2 worm cellular contexts compared by ENCODE assay signal in the genomic region with DNA sequence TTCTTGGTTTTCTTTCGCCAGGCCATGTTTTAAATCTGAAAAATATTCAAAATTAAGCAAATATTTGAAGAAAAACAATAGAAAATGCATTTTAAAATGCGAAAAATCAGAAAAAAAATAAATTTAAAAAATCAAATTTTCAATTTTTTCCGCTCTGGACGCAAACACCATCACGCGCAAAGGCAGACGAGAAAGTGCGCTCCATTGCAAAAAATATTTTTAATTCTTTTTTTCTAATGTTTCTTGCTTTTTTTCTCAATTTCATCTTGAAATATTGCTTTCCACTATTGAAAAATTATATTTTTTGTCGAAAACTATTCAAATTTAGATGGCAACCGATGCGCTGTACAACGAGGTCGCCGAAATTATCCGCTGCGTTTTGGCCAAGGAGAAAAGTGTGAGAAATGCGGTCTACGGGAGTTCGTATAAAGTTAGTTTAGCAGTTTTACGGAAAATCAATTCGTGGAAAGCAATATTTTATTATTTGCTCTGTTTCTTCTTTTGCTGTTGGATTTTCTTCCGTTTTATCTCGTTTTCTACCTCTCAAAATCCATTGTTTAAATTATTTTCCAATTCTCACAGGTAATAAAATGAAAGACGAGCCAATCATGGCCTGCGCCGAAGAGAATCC.
TF ChIP-seq lines count a peak whose summit lies in the region.

TSS of gene pole-4 (minus strand) at position 35 of the 631 bp plus-strand sequence.
TSS of gene nsun-5 (plus strand) at position 298 of the 631 bp plus-strand sequence.
TSS of gene metl-2 (plus strand) at position 581 of the 631 bp plus-strand sequence.

TF ChIP-seq in whole organism, L1 larva, 84 proteins besides CTCF, POLR2A, EP300 and RAD21 (continued from another document):
- TF ChIP-seq pax-3 (tag; optimal IDR thresholded peaks at IDR 0.05; lab: Kevin White, UChicago): no peak
- TF ChIP-seq vab-15 (tag; optimal IDR thresholded peaks at IDR 0.05; lab: Kevin White, UChicago): no peak
- TF ChIP-seq dpl-1 (GFP tag; optimal IDR thresholded peaks at IDR 0.05; lab: Kevin White, UChicago): peak; percentile 76 to 87 (median 81)
- TF ChIP-seq ztf-11 (tag; optimal IDR thresholded peaks at IDR 0.05; lab: Kevin White, UChicago): no peak
- TF ChIP-seq efl-1 (optimal IDR thresholded peaks at IDR 0.05; lab: Kevin White, UChicago): peak; percentile 59 to 81
- peak; percentile 87 to 98 for TF ChIP-seq efl-1 (GFP tag; optimal IDR thresholded peaks at IDR 0.05 in 1 of 2; lab: Kevin White, UChicago)
- TF ChIP-seq ceh-82 (tag; optimal IDR thresholded peaks at IDR 0.05; lab: Kevin White, UChicago): peak; percentile 49 to 54 (median 51)
- TF ChIP-seq nhr-77 (tag; optimal IDR thresholded peaks at IDR 0.05; lab: Kevin White, UChicago): peak; percentile 57
- TF ChIP-seq jun-1 (tag; optimal IDR thresholded peaks at IDR 0.05; lab: Kevin White, UChicago): no peak
- no peak for TF ChIP-seq ets-5 (GFP tag; IDR thresholded peaks at IDR 0.05; lab: Robert Waterston, UW)
- no peak for TF ChIP-seq tlp-1 (tag; optimal IDR thresholded peaks at IDR 0.05; lab: Kevin White, UChicago)
- no peak for TF ChIP-seq irx-1 (tag; optimal IDR thresholded peaks at IDR 0.05; lab: Kevin White, UChicago)
- peak; percentile 52 for TF ChIP-seq swsn-7 (tag; optimal IDR thresholded peaks at IDR 0.05; lab: Kevin White, UChicago)
- TF ChIP-seq sup-37 (GFP tag; optimal IDR thresholded peaks at IDR 0.05; lab: Kevin White, UChicago): no peak
- TF ChIP-seq ceh-8 (GFP tag; optimal IDR thresholded peaks at IDR 0.05; lab: Kevin White, UChicago): no peak
- no peak for TF ChIP-seq hlh-17 (GFP tag; optimal IDR thresholded peaks at IDR 0.05; lab: Kevin White, UChicago; ENCODE audit: borderline replicate concordance)
- TF ChIP-seq snu-23 (GFP tag; optimal IDR thresholded peaks at IDR 0.05; lab: Kevin White, UChicago): peak; percentile 71
- TF ChIP-seq C34B4.2 (tag; optimal IDR thresholded peaks at IDR 0.05; lab: Kevin White, UChicago): no peak
- TF ChIP-seq ztf-4 (tag; optimal IDR thresholded peaks at IDR 0.05; lab: Kevin White, UChicago): no peak
- peak; percentile 63 for TF ChIP-seq isw-1 (GFP tag; IDR thresholded peaks at IDR 0.05; lab: Robert Waterston, UW)
- peak; percentile 67 to 85 for TF ChIP-seq lsy-2 (tag; optimal IDR thresholded peaks at IDR 0.05; lab: Kevin White, UChicago)
- no peak for TF ChIP-seq egl-13 (tag; optimal IDR thresholded peaks at IDR 0.05; lab: Kevin White, UChicago)
- peak; percentile 57 for TF ChIP-seq C16A3.4 (tag; optimal IDR thresholded peaks at IDR 0.05; lab: Kevin White, UChicago)
- TF ChIP-seq nhr-237 (tag; optimal IDR thresholded peaks at IDR 0.05; lab: Kevin White, UChicago): no peak
- TF ChIP-seq lin-39 (tag; optimal IDR thresholded peaks at IDR 0.05; lab: Kevin White, UChicago): no peak
- no peak for TF ChIP-seq ceh-88 (GFP tag; IDR thresholded peaks at IDR 0.05; lab: Robert Waterston, UW)
- TF ChIP-seq hpl-2 (GFP tag; optimal IDR thresholded peaks at IDR 0.05; lab: Kevin White, UChicago): no peak
- no peak for TF ChIP-seq hlh-4 (tag; optimal IDR thresholded peaks at IDR 0.05; lab: Kevin White, UChicago)
- no peak for TF ChIP-seq lir-3 (tag; optimal IDR thresholded peaks at IDR 0.05; lab: Kevin White, UChicago; ENCODE audit: poor library complexity)
- TF ChIP-seq aha-1 (tag; optimal IDR thresholded peaks at IDR 0.05; lab: Kevin White, UChicago): no peak
- no peak for TF ChIP-seq mab-9 (GFP tag; IDR thresholded peaks at IDR 0.05; lab: Robert Waterston, UW)
- peak; percentile 37 for TF ChIP-seq unc-130 (tag; optimal IDR thresholded peaks at IDR 0.05; lab: Kevin White, UChicago)
- peak in 1 of 6 experiments; percentile 74 for TF ChIP-seq elt-3 (tag; optimal IDR thresholded peaks at IDR 0.05; lab: Kevin White, UChicago)
- TF ChIP-seq blmp-1 (tag; optimal IDR thresholded peaks at IDR 0.05; lab: Kevin White, UChicago): peak; percentile 54
- no peak for TF ChIP-seq efl-3 (GFP tag; optimal IDR thresholded peaks at IDR 0.05; lab: Kevin White, UChicago)
- peak; percentile 31 for TF ChIP-seq unc-86 (tag; optimal IDR thresholded peaks at IDR 0.05; lab: Kevin White, UChicago)
- TF ChIP-seq tbx-2 (tag; optimal IDR thresholded peaks at IDR 0.05; lab: Kevin White, UChicago): peak; percentile 59
- peak; percentile 68 for TF ChIP-seq skn-1 (tag; optimal IDR thresholded peaks at IDR 0.05; lab: Kevin White, UChicago)
- TF ChIP-seq xbp-1 (tag; optimal IDR thresholded peaks at IDR 0.05; lab: Kevin White, UChicago): peak; percentile 55
- peak; percentile 21 for TF ChIP-seq fos-1 (tag; optimal IDR thresholded peaks at IDR 0.05; lab: Kevin White, UChicago)
- no peak for TF ChIP-seq elt-2 (tag; optimal IDR thresholded peaks at IDR 0.05; lab: Kevin White, UChicago)
- TF ChIP-seq fkh-4 (tag; optimal IDR thresholded peaks at IDR 0.05; lab: Kevin White, UChicago; ENCODE audit: borderline replicate concordance): no peak
- TF ChIP-seq sptf-1 (tag; optimal IDR thresholded peaks at IDR 0.05; lab: Kevin White, UChicago): no peak
- TF ChIP-seq zip-4 (GFP tag; optimal IDR thresholded peaks at IDR 0.05; lab: Kevin White, UChicago): no peak
- peak; percentile 70 for TF ChIP-seq lin-15B (tag; optimal IDR thresholded peaks at IDR 0.05; lab: Kevin White, UChicago)
- peak; percentile 66 for TF ChIP-seq fkh-8 (tag; optimal IDR thresholded peaks at IDR 0.05; lab: Kevin White, UChicago)
- peak; percentile 10 for TF ChIP-seq lin-13 (GFP tag; optimal IDR thresholded peaks at IDR 0.05; lab: Kevin White, UChicago)
- no peak for TF ChIP-seq nhr-12 (tag; optimal IDR thresholded peaks at IDR 0.05; lab: Kevin White, UChicago)
- no peak for TF ChIP-seq grh-1 (GFP tag; IDR thresholded peaks at IDR 0.05; lab: Robert Waterston, UW)
- no peak for TF ChIP-seq unc-62 (GFP tag; optimal IDR thresholded peaks at IDR 0.05; lab: Kevin White, UChicago)
TF ChIP-seq in whole organism, L1 larva: peak in this region for 28.

TF ChIP-seq in whole organism, L4 larva, 104 proteins besides CTCF, POLR2A, EP300 and RAD21 (continued from another document):
- TF ChIP-seq dmd-9 (GFP tag; IDR thresholded peaks at IDR 0.05; lab: Robert Waterston, UW) (no peak), jun-1 (tag; optimal IDR thresholded peaks at IDR 0.05; lab: Kevin White, UChicago) (no peak), ceh-62 (tag; optimal IDR thresholded peaks at IDR 0.05; lab: Kevin White, UChicago) (no peak), madf-5 (GFP tag; IDR thresholded peaks at IDR 0.05; lab: Robert Waterston, UW) (no peak), vab-7 (GFP tag; IDR thresholded peaks at IDR 0.05; lab: Robert Waterston, UW) (no peak), nhr-48 (tag; optimal IDR thresholded peaks at IDR 0.05; lab: Kevin White, UChicago) (no peak), lim-7 (GFP tag; IDR thresholded peaks at IDR 0.05; lab: Robert Waterston, UW) (no peak), snpc-4 (tag; optimal IDR thresholded peaks at IDR 0.05; lab: Kevin White, UChicago) (no peak), nhr-41 (GFP tag; IDR thresholded peaks at IDR 0.05; lab: Robert Waterston, UW) (no peak), sdz-12 (GFP tag; optimal IDR thresholded peaks at IDR 0.05; lab: Kevin White, UChicago) (no peak), ces-1 (GFP tag; optimal IDR thresholded peaks at IDR 0.05; lab: Kevin White, UChicago) (no peak), Y48G9A.11 (GFP tag; IDR thresholded peaks at IDR 0.05; lab: Robert Waterston, UW) (no peak), lin-1 (GFP tag; IDR thresholded peaks at IDR 0.05; lab: Robert Waterston, UW) (no peak), mes-2 (tag; optimal IDR thresholded peaks at IDR 0.05; lab: Kevin White, UChicago; ENCODE audit: poor library complexity, severe bottlenecking) (peak; percentile 65), zip-2 (tag; optimal IDR thresholded peaks at IDR 0.05; lab: Kevin White, UChicago) (no peak), nhr-111 (GFP tag; optimal IDR thresholded peaks at IDR 0.05; lab: Kevin White, UChicago) (no peak), spr-3 (GFP tag; optimal IDR thresholded peaks at IDR 0.05; lab: Kevin White, UChicago) (no peak), zag-1 (tag; optimal IDR thresholded peaks at IDR 0.05; lab: Kevin White, UChicago) (no peak), tra-1 (GFP tag; IDR thresholded peaks at IDR 0.05; lab: Robert Waterston, UW) (no peak), lin-38 (GFP tag; IDR thresholded peaks at IDR 0.05; lab: Robert Waterston, UW) (peak; percentile 92), aly-2 (tag; optimal IDR thresholded peaks at IDR 0.05; lab: Kevin White, UChicago) (no peak), ceh-20 (GFP tag; IDR thresholded peaks at IDR 0.05; lab: Robert Waterston, UW) (no peak), daf-12 (tag; optimal IDR thresholded peaks at IDR 0.05; lab: Kevin White, UChicago) (no peak), F49E8.2 (tag; optimal IDR thresholded peaks at IDR 0.05; lab: Kevin White, UChicago; ENCODE audit: borderline replicate concordance) (no peak), dmd-8 (GFP tag; IDR thresholded peaks at IDR 0.05; lab: Robert Waterston, UW) (no peak), hlh-30 (tag; optimal IDR thresholded peaks at IDR 0.05; lab: Kevin White, UChicago; ENCODE audit: insufficient read depth) (peak; percentile 24), T26A8.4 (GFP tag; IDR thresholded peaks at IDR 0.05; lab: Robert Waterston, UW) (no peak), ama-1 (optimal IDR thresholded peaks at IDR 0.05; lab: Kevin White, UChicago) (no peak), pqm-1 (tag; optimal IDR thresholded peaks at IDR 0.05; lab: Kevin White, UChicago) (no peak), ceh-32 (tag; optimal IDR thresholded peaks at IDR 0.05; lab: Kevin White, UChicago; ENCODE audit: poor library complexity) (no peak), ztf-11 (tag; optimal IDR thresholded peaks at IDR 0.05; lab: Kevin White, UChicago) (no peak), unc-130 (GFP tag; optimal IDR thresholded peaks at IDR 0.05; lab: Kevin White, UChicago) (no peak), nhr-25 (tag; optimal IDR thresholded peaks at IDR 0.05; lab: Kevin White, UChicago; ENCODE audit: borderline replicate concordance, insufficient read depth) (no peak), T20F7.1 (GFP tag; optimal IDR thresholded peaks at IDR 0.05; lab: Kevin White, UChicago) (no peak), daf-19 (GFP tag; conservative IDR thresholded peaks at IDR 0.05; lab: Robert Waterston, UW) (no peak), rbr-2 (tag; optimal IDR thresholded peaks at IDR 0.05; lab: Kevin White, UChicago) (peak; percentile 11), lin-13 (GFP tag; optimal IDR thresholded peaks at IDR 0.05; lab: Kevin White, UChicago) (no peak), nhr-77 (tag; optimal IDR thresholded peaks at IDR 0.05; lab: Kevin White, UChicago) (peak; percentile 74), snpc-1.2 (GFP tag; IDR thresholded peaks at IDR 0.05; lab: Robert Waterston, UW) (no peak), nhr-28 (tag; optimal IDR thresholded peaks at IDR 0.05; lab: Kevin White, UChicago) (peak; percentile 1), aha-1 (tag; lab: Kevin White, UChicago) (peak; percentile 71), unc-39 (tag; optimal IDR thresholded peaks at IDR 0.05; lab: Kevin White, UChicago) (no peak), mep-1 (tag; optimal IDR thresholded peaks at IDR 0.05; lab: Kevin White, UChicago) (peak; percentile 34), ztf-7 (tag; optimal IDR thresholded peaks at IDR 0.05; lab: Kevin White, UChicago) (no peak), lir-3 (tag; optimal IDR thresholded peaks at IDR 0.05; lab: Kevin White, UChicago) (no peak), lin-15B (tag; optimal IDR thresholded peaks at IDR 0.05; lab: Kevin White, UChicago) (no peak), ceh-82 (tag; optimal IDR thresholded peaks at IDR 0.05; lab: Kevin White, UChicago) (no peak), attf-4 (tag; optimal IDR thresholded peaks at IDR 0.05; lab: Kevin White, UChicago) (no peak), spr-1 (tag; optimal IDR thresholded peaks at IDR 0.05; lab: Kevin White, UChicago) (no peak), arid-1 (GFP tag; conservative IDR thresholded peaks at IDR 0.05; lab: Robert Waterston, UW) (no peak), zip-11 (GFP tag; IDR thresholded peaks at IDR 0.05; lab: Robert Waterston, UW) (no peak), dve-1 (tag; optimal IDR thresholded peaks at IDR 0.05; lab: Kevin White, UChicago; ENCODE audit: insufficient read depth) (peak; percentile 23), dpl-1 (GFP tag; optimal IDR thresholded peaks at IDR 0.05; lab: Kevin White, UChicago) (peak; percentile 81), F10B5.3 (tag; optimal IDR thresholded peaks at IDR 0.05; lab: Kevin White, UChicago) (no peak), mxl-2 (GFP tag; conservative IDR thresholded peaks at IDR 0.05; lab: Robert Waterston, UW) (no peak)
TF ChIP-seq in whole organism, L4 larva: peak in this region for 15.
